Fruit fly (Drosophila melanogaster) whole organism, pupa: ENCODE results near the gene CG13842.

Source experiments
- CG13204 ChIP-seq: fragments of 200-800 bp; sonication (Bioruptor generic); optimal IDR thresholded peaks from 2 replicates; lab custom pipeline; 2018; ENCODE audit warnings: missing biosample characterization, mild to moderate bottlenecking, missing genetic modification characterization, moderate library complexity
- CG32121 ChIP-seq: fragments of 200-800 bp; sonication (Bioruptor generic); IDR thresholded peaks from 2 replicates; pipeline ENCODE4 v1.3.6; 2022; ENCODE audit warnings: missing biosample characterization, missing genetic modification characterization
- CG9948 ChIP-seq: fragments of 200-800 bp; sonication (Bioruptor generic); optimal IDR thresholded peaks from 2 replicates; lab custom pipeline; 2018; ENCODE audit warnings: missing biosample characterization, mild to moderate bottlenecking, missing genetic modification characterization, moderate library complexity
- Snoo ChIP-seq: fragments of 200-800 bp; sonication (Bioruptor generic); optimal IDR thresholded peaks from 3 replicates; lab custom pipeline; 2017; ENCODE audit warnings: missing biosample characterization, mild to moderate bottlenecking, missing genetic modification characterization, inconsistent platforms
- fd96Ca ChIP-seq: fragments of 200-800 bp; sonication (Bioruptor generic); IDR thresholded peaks from 3 replicates; pipeline ENCODE4 v1.3.6; 2022; ENCODE audit warnings: missing biosample characterization, missing genetic modification characterization
- rn ChIP-seq: fragments of 200-800 bp; sonication (Bioruptor generic); IDR thresholded peaks from 2 replicates; pipeline ENCODE4 v1.3.6; 2022; ENCODE audit warnings: missing biosample characterization, missing genetic modification characterization

DNA sequence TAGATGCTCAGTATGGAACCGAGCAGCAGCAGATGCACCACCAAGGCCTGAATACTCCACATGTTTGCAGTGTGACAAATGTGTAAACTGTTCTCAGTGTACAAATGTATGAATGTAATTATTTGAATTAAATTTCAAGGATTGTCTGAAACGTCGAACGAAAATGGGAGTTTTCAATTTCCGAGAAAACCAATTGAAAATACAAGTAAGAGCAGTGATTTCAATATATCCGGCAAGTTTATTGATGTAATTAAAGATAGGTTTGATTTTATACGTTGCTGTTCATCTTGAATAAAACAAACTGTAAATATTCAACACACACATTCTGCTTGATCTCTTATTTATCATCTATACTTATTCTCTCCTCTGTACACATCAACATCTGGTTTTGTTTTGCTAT lies 3.6 kb upstream of the CG13842 start, which contains the start of gene CG4907:
- TF ChIP-seq fd96Ca (GFP tag; lab: Robert Waterston, UW) (no peak), rn (no peak), CG9948 (tag; lab: Kevin White, UChicago) (no peak), CG32121 (GFP tag; lab: Robert Waterston, UW) (no peak), CG13204 (GFP tag; lab: Kevin White, UChicago) (no peak), Snoo (no peak)
